Worm (Caenorhabditis elegans): ENCODE results near the gene cnnm-1.
"Not testable (repeated sequence)": the region's sequence is repeated elsewhere in the genome, so short reads cannot be mapped to it uniquely, and the experiment has no call there.

The cnnm-1 gene

DNA sequence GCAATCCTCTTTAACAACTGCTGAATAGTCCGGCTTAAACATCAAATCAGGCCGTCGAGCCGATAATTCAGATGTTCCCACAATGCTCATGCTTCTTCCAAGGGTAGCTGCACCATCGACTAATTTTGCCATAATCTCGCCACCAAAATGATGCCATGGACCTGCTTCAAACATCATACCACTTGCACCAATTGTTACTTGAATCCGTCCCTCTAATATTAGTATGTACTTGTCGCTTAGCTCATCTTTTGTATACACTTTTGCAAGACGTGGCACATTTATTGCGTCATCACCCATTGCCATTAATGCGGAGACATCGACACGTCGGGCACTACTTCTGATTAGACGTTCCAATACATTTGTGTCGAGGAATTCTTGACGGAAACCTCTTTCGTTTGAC, 6.9 kb downstream of the cnnm-1 start:
- no peak for TF ChIP-seq unc-62 (GFP tag; optimal IDR thresholded peaks at IDR 0.05)

DNA sequence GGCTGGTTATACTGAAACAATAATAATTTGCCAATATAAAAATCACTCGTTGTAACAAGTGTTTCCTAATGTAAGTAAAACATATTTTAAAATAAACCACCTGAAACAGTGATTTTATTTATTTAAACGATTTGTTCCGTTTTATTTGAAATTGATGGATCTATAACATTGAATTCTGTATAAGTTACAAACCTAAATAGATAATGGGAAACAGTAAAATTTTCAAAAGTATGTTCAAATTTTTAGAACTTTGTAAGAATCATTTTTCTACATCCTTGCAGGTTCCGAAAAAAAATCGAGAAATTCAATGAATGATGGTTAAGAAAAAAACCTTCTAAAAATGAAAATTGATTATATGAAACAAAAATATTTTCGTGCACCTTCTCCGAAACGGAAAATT, 13.2 kb downstream of the cnnm-1 start:
- no peak for TF ChIP-seq unc-62 (GFP tag; optimal IDR thresholded peaks at IDR 0.05)

DNA sequence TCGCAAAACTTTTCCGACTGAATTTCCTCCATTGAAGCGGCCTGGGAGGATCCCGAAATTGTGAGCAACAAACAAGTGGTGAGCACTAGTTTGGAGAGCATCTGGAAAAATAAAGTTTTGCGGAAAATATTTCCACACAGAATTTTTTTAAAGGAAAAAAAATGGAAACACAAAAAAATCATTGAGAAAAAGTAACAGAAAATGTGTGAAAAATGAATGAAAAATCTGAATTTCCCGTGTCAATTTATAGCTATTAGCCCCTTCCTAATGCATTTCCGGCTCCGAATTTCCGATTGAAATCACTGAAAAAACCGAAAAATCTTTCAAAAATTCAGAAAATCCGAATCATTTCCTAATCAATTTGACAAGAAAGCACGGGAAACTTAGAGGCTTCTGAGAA, 14.9 kb downstream of the cnnm-1 start, which contains the start of gene flp-17:
TSS of gene flp-17 (minus strand) at position 101 of the 400 bp plus-strand sequence.
- no peak for TF ChIP-seq unc-62 (GFP tag; optimal IDR thresholded peaks at IDR 0.05)

DNA sequence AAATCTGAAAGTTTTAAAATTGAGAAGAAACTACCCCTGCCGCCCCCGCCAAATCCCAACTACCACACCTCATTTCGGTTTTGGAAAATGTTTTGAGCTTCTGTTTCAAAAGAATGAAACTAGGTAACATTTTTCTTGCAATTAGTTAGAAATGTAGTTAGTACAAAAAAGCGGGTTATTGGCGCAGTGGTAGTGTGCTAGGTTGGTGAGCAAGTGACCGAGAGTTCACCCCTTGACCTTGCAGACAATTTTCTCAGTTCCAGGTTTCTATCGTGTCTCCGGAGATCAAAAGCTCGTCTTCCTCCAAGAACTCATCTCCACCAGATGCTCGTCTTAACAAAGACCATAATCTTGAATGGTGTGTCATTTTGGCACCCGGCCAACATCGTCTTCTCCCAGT, 17.5 kb downstream of the cnnm-1 start:
- no peak for TF ChIP-seq unc-62 (GFP tag; optimal IDR thresholded peaks at IDR 0.05)

DNA sequence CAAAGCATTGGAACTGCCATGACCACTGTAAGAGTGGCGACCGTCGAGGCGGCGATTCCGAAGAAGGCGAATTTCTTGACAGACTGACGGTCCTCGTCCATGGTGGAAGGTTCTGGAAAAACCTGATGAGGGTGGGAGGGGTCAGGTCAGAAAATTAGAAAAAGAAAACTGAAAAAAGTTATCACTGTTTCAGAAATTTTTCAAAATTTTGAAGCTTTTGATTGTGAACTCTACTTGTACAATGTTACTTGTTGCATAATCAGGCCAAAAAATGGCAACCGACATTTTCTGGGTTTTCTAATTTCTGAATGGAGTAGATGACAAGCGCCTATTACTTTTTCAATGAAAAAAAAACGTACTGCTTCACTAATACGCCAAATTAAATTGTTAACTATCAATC, 23.0 kb downstream of the cnnm-1 start, which contains the start of gene col-138:
TSS of gene col-138 (minus strand) at position 101 of the 400 bp plus-strand sequence.
- TF ChIP-seq unc-62 (GFP tag; optimal IDR thresholded peaks at IDR 0.05), result no peak

DNA sequence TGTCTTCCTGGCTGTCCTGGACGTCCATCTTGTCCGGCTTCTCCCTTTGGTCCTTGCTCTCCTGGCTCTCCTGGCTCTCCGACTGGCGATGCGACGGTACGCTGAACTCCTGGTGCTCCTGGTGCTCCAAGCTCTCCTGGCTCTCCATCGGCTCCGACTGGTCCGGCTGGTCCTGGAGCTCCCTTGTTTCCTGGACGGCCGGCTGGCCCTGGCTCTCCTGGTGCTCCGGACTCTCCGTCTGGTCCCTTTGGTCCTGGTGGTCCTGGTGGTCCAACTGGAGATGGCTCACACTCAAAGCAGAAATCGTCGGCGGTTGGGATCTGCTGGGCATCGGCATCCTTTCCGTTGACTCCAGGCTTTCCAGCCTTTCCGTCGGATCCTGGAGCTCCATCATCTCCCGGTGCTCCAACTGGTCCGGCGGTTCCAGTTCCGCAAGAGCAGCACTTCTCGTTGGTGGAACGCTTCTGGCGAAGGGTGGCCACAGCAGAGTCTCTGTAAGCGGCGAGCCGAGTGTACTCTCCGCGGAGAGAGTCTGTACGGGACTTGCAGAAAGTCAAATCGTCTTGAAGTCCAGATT, 23.5 kb downstream of the cnnm-1 start:
- TF ChIP-seq unc-62 (GFP tag; optimal IDR thresholded peaks at IDR 0.05), result no peak

DNA sequence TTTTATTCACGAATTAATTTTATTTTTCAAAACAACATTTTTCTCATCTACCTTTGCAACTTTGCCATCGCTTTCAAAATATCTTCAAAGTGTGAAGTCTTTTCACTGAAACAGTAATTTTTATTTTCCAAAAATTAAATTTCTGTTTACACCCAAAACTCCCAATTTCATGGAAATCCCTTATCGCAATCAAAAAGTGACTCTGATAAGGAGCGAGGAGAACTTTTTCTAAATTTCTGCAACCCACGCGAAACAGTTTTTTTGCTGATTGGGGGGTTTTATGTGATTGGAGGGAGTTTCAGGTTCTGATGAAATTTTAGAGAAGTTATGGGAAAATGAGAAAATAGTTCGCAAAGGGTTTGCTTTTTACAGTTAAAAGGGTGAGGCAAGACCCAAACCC, 27.1 kb downstream of the cnnm-1 start:
- TF ChIP-seq unc-62 (GFP tag; optimal IDR thresholded peaks at IDR 0.05), result no peak

DNA sequence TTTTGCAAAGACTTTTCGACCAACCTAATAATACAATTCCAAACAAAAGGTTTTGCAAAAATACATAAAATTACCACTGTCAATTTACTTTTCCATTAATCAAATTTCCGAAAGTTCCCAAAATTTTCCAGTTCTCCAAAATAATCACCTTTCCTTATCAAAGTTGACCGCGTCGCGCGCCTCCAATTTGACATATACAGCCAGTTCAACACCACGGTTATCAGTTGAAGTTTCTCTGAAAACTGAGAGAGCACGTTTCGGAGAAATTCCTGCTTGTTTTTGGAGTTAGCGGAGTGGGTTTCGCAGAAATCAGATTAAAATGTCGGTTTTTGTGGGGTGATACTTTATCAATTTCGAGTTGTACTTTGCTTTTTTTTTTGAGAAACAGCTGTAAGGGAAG, 27.6 kb downstream of the cnnm-1 start:
- TF ChIP-seq unc-62 (GFP tag; optimal IDR thresholded peaks at IDR 0.05), result no peak

DNA sequence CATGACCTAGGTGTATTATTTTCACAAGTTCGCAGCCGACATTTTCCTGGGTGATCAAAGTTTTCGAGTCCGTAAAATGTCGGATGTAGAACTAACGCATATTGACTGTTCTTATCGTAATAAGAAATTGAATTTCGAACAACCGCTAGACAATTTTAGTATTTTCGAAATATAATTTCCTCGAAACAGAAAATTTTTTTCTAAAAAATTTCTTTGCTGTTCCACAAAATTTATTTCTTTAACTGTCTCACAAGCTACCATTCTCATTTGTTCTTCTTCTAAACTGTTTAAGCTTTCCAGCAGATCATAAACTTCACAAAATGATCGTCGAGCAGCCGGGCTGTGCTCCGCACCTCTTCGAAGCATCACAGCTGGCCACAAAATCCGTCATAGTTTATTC, 30.5 kb downstream of the cnnm-1 start, which contains the start of gene C52D10.3:
TSS of gene C52D10.3 (plus strand) at position 301 of the 400 bp plus-strand sequence.
- TF ChIP-seq unc-62 (GFP tag; optimal IDR thresholded peaks at IDR 0.05), result no peak

DNA sequence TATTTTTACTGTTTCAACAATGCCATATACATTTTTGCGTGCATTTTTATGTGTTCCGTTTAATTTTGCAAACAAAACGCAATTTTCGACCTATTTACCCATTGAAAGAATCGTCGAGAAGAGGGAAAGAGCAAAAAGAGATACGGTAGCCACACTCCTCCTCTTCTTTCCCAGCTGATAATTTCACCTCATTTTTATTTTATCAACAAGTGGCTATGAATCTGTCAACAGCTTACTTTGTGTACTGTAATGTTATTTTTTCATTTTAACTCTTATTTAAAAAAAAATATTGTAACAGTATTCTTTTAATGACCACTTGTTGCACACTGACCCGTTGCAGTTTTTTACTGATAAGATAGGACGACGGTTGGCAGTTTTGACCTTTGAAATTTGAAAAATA, 31.7 kb downstream of the cnnm-1 start:
- no peak for TF ChIP-seq unc-62 (GFP tag; optimal IDR thresholded peaks at IDR 0.05)

DNA sequence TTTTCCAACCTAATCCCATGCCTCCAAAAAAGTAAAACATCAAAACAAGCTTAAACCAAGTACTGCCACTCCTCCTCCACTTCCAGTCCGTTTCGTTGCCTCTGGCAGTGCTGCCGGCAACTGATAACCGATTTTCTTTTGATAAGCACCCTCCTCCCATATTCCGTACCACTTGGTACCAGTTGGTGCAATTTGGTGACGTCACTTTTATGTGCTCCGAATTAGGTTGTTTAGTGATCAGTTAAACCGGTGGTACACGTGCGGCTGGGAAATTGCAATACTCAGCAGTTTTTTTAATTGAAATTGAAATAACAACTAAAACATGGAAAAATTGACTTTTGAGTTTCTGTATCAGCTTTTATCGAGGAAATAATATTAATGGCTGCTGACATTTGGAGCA, 32.6 kb downstream of the cnnm-1 start:
- no peak for TF ChIP-seq unc-62 (GFP tag; optimal IDR thresholded peaks at IDR 0.05)

DNA sequence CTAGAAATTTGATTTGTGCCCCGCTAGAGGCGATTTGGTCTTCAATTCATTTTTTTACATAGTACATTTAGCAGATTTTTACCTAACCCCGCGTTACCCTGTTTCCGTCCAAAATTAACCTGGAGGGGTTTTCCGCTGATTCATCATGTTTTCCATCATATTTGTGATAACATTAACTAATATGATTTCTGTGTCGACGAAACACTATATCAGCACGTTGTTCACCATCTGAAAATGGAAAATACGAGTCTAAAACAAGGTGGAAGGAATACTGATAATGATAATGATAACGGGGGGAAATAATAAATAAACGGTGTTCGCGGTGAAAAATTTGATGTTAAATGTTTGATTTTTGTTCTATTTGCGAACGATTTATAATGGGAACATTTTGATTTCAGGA, 34.9 kb downstream of the cnnm-1 start:
- TF ChIP-seq unc-62 (GFP tag; optimal IDR thresholded peaks at IDR 0.05), result no peak

DNA sequence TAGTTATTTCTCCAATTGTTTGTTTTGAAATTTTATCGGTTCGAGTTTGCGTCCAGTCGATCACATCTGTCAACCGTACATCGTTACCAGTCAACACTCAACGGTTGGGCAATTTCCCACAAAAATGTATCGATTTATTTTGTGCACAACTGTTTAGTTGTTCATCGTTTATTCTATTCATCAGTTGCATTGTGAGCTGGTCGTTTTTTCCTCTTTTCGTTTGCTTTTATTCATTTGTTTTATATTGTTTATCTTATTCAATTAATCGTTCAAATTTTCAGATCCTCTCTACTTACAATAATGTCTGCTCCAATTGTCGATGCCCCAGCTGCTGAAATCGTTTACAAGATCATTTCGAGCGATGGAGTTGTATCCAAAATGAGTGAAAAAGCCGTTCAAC, 39.7 kb downstream of the cnnm-1 start, which contains the start of gene skr-12:
TSS of gene skr-12 (plus strand) at position 301 of the 400 bp plus-strand sequence.
- no peak for TF ChIP-seq unc-62 (GFP tag; optimal IDR thresholded peaks at IDR 0.05)

DNA sequence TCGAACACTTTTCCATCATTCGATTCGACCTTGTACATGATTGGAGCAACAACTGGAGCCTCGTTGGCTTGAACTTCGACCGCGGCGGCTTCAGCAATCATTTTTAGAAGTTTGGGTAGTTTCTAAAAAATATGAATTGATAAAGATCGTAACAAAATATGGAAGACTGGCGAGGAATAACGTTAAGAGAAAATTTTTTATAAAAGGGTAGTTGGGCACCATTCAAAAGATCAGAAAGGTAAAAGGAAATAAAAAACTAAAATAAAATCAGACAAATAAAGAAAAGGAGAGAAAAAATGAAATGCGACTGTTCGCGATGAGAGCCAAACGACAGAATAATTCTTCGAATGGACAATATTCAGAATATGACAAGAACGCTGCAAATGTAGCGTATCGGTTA, 40.9 kb downstream of the cnnm-1 start, which contains the start of gene skr-8:
TSS of gene skr-8 (minus strand) at position 101 of the 400 bp plus-strand sequence.
- TF ChIP-seq unc-62 (GFP tag; optimal IDR thresholded peaks at IDR 0.05), result not testable (repeated sequence)

DNA sequence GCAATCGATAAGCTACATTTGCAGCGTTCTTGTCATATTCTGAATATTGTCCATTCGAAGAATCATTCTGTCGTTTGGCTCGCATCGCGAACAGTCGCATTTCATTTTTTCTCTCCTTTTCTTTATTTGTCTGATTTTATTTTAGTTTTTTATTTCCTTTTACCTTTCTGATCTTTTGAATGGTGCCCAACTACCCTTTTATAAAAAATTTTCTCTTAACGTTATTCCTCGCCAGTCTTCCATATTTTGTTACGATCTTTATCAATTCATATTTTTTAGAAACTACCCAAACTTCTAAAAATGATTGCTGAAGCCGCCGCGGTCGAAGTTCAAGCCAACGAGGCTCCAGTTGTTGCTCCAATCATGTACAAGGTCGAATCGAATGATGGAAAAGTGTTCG, 43.4 kb downstream of the cnnm-1 start, which contains the start of gene skr-9:
TSS of gene skr-9 (plus strand) at position 301 of the 400 bp plus-strand sequence.
- TF ChIP-seq unc-62 (GFP tag; optimal IDR thresholded peaks at IDR 0.05), result not testable (repeated sequence)

DNA sequence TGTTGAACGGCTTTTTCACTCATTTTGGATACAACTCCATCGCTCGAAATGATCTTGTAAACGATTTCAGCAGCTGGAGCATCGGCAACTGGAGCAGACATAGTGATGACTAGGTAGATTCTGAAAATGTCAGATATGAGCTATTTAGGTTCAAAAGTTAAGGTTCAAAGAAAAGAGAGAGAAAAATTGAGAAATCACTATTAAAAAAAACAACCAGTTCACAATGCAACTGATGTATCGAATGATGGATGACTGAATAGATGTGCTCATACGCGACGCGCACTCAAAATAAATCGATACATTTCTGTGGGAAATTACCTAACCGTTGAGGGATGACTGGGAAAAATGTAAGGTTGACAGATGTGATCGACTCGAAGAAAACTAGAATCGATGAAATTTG, 44.1 kb downstream of the cnnm-1 start, which contains the start of gene skr-13:
TSS of gene skr-13 (minus strand) at position 101 of the 400 bp plus-strand sequence.
- no peak for TF ChIP-seq unc-62 (GFP tag; optimal IDR thresholded peaks at IDR 0.05)

DNA sequence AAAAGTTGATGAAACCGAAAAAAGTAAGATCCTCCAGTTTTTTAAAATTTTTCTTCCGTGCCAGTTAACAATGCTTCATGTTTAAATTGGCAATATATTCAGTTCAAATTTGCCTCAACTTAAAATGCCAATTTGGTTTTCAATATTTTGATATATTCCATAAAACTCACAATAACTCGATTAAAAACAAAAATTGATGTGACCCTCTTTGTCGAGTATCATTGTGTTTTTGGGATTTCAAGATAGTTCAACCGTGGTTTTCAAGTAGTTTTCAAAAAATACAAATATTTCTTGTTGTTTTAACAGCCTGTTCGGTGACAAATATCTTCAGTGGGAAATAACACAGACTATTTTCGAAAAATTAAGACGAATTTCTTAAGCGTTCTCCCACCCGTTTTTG, 53.6 kb downstream of the cnnm-1 start:
- no peak for TF ChIP-seq unc-62 (GFP tag; optimal IDR thresholded peaks at IDR 0.05)

DNA sequence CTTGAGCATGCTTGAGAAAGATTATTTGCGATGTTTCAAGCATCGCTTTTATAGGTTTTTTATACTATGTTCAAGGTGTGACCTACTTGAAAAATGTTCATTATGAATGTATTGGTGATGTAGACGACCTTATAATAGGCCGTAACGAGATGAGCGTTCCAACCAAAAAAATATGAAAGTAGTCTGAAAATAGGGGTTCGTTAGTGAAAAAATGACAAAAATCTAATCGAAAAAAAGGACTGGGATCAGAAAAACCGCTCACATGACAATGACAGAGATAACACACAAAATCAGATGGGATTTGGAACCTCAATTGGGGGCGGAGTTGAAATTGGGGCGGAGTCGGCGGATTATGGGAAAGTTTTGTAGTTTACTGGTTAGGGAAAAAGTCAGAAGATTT, 55.8 kb downstream of the cnnm-1 start, which contains the start of gene Y116A8C.40:
TSS of gene Y116A8C.40 (minus strand) at position 101 of the 400 bp plus-strand sequence.
- TF ChIP-seq unc-62 (GFP tag; optimal IDR thresholded peaks at IDR 0.05), result no peak

Measured in whole organism, dauer.